Fruit fly (Drosophila melanogaster) whole organism, embryonic: Measurements from ENCODE around the gene CG18301.

ENCODE experiments used
- CG10543 ChIP-seq: fragments of 200-800 bp; sonication (Bioruptor generic); optimal IDR thresholded peaks from 3 replicates; lab custom pipeline; 2017; ENCODE audit warnings: missing biosample characterization, mild to moderate bottlenecking, missing genetic modification characterization, moderate library complexity
- CG11085 ChIP-seq: fragments of 200-800 bp; sonication (Bioruptor generic); IDR thresholded peaks from 2 replicates; pipeline ENCODE4 v1.3.6; 2022; ENCODE audit warnings: missing biosample characterization, missing genetic modification characterization
- CG11093 ChIP-seq: fragments of 200-800 bp; sonication (Bioruptor generic); IDR thresholded peaks from 3 replicates; pipeline ENCODE4 v1.3.6; 2022; ENCODE audit warnings: missing biosample characterization, missing genetic modification characterization
- CG12219 ChIP-seq: fragments of 200-800 bp; sonication (Bioruptor generic); optimal IDR thresholded peaks from 3 replicates; lab custom pipeline; 2018; ENCODE audit warnings: missing biosample characterization, mild to moderate bottlenecking, missing genetic modification characterization
- CG12299 ChIP-seq: fragments of 200-800 bp; sonication (Bioruptor generic); optimal IDR thresholded peaks from 2 replicates; lab custom pipeline; 2018; ENCODE audit warnings: missing biosample characterization, mild to moderate bottlenecking, missing genetic modification characterization
- CG13894 ChIP-seq: fragments of 200-800 bp; sonication (Bioruptor generic); optimal IDR thresholded peaks from 3 replicates; lab custom pipeline; 2018; ENCODE audit warnings: missing biosample characterization, mild to moderate bottlenecking, missing genetic modification characterization, moderate library complexity
- CG14441 ChIP-seq: fragments of 200-800 bp; sonication (Bioruptor generic); IDR thresholded peaks from 2 replicates; pipeline ENCODE4 v1.3.6; 2022; ENCODE audit warnings: missing biosample characterization, missing genetic modification characterization
- CG14860 ChIP-seq: fragments of 200-800 bp; sonication (Bioruptor generic); IDR thresholded peaks from 3 replicates; pipeline ENCODE4 v1.3.6; 2022; ENCODE audit warnings: missing biosample characterization, missing genetic modification characterization; ENCODE audit not compliant: partially characterized antibody
- CG1529 ChIP-seq: fragments of 200-800 bp; sonication (Bioruptor generic); optimal IDR thresholded peaks from 3 replicates; lab custom pipeline; 2018; ENCODE audit warnings: missing biosample characterization, missing genetic modification characterization
- CG15696 ChIP-seq: fragments of 200-800 bp; sonication (Bioruptor generic); optimal IDR thresholded peaks from 2 replicates; lab custom pipeline; 2019; ENCODE audit warnings: missing biosample characterization, mild to moderate bottlenecking, missing genetic modification characterization, moderate library complexity
- CG16813 ChIP-seq: fragments of 200-800 bp; sonication (Bioruptor generic); IDR thresholded peaks from 3 replicates; pipeline ENCODE4 v1.3.6; 2022; ENCODE audit warnings: missing biosample characterization, missing genetic modification characterization; ENCODE audit not compliant: partially characterized antibody
- CG17328 ChIP-seq: fragments of 200-800 bp; sonication (Bioruptor generic); IDR thresholded peaks from 2 replicates; pipeline ENCODE4 v1.3.6; 2022; ENCODE audit warnings: missing biosample characterization, missing genetic modification characterization
- CG17912 ChIP-seq: fragments of 200-800 bp; sonication (Bioruptor generic); optimal IDR thresholded peaks from 2 replicates; lab custom pipeline; 2018; ENCODE audit warnings: missing biosample characterization, mild to moderate bottlenecking, missing genetic modification characterization
- CG1832 ChIP-seq: fragments of 200-800 bp; sonication (Bioruptor generic); optimal IDR thresholded peaks from 2 replicates; lab custom pipeline; 2017; ENCODE audit warnings: missing biosample characterization, mild to moderate bottlenecking, missing genetic modification characterization, inconsistent platforms
- CG31224 ChIP-seq: fragments of 200-800 bp; sonication (Bioruptor generic); IDR thresholded peaks from 2 replicates; pipeline ENCODE4 v1.3.6; 2022; ENCODE audit warnings: missing biosample characterization, missing genetic modification characterization
- CG32532 ChIP-seq: fragments of 200-800 bp; sonication (Bioruptor generic); IDR thresholded peaks from 2 replicates; pipeline ENCODE4 v1.3.6; 2022; ENCODE audit warnings: missing biosample characterization, missing genetic modification characterization
- CG7271 ChIP-seq: fragments of 200-800 bp; sonication (Bioruptor generic); optimal IDR thresholded peaks from 2 replicates; lab custom pipeline; 2018; ENCODE audit warnings: missing biosample characterization, mild to moderate bottlenecking, missing genetic modification characterization, moderate library complexity
- CG9797 ChIP-seq: fragments of 200-800 bp; sonication (Bioruptor generic); optimal IDR thresholded peaks from 3 replicates; lab custom pipeline; 2018; ENCODE audit warnings: missing biosample characterization, mild to moderate bottlenecking, missing genetic modification characterization
- CG9817 ChIP-seq: fragments of 200-800 bp; sonication (Bioruptor generic); optimal IDR thresholded peaks from 2 replicates; lab custom pipeline; 2018; ENCODE audit warnings: missing biosample characterization, mild to moderate bottlenecking, missing genetic modification characterization, moderate library complexity
- CrebB ChIP-seq: fragments of 200-800 bp; sonication (Bioruptor generic); optimal IDR thresholded peaks from 3 replicates; lab custom pipeline; 2018; ENCODE audit warnings: missing biosample characterization, mild to moderate bottlenecking, missing genetic modification characterization
- Deaf1 ChIP-seq: fragments of 200-800 bp; optimal IDR thresholded peaks from 3 replicates; lab custom pipeline; 2019; ENCODE audit warnings: missing biosample characterization, mild to moderate bottlenecking, missing genetic modification characterization, moderate library complexity
- Dek ChIP-seq: fragments of 200-800 bp; sonication (Bioruptor generic); optimal IDR thresholded peaks from 3 replicates; lab custom pipeline; 2019; ENCODE audit warnings: missing biosample characterization, mild to moderate bottlenecking, missing genetic modification characterization, moderate library complexity
- Dfd ChIP-seq, 2 experiments: fragments of >200 bp; optimal IDR thresholded peaks; 2 replicates each; lab custom pipeline; 2017; ENCODE audit warnings: missing biosample characterization in 2 of 2, missing genetic modification characterization in 2 of 2
- Dip2 ChIP-seq: fragments of 200-800 bp; sonication (Bioruptor generic); IDR thresholded peaks from 2 replicates; pipeline ENCODE4 v1.3.6; 2022; ENCODE audit warnings: missing biosample characterization, missing genetic modification characterization
- E2f1 ChIP-seq: fragments of 200-800 bp; sonication (Bioruptor generic); IDR thresholded peaks from 2 replicates; pipeline ENCODE4 v1.3.6; 2022; ENCODE audit warnings: missing biosample characterization, missing genetic modification characterization
- Ets97D ChIP-seq: fragments of 200-800 bp; sonication (Bioruptor generic); optimal IDR thresholded peaks from 3 replicates; lab custom pipeline; 2016; ENCODE audit warnings: missing biosample characterization, missing genetic modification characterization
- Jarid2 ChIP-seq: fragments of 200-800 bp; sonication (Bioruptor generic); optimal IDR thresholded peaks from 3 replicates; lab custom pipeline; 2017; ENCODE audit warnings: mild to moderate bottlenecking, missing biosample characterization, missing genetic modification reagents, missing genetic modification characterization
- NFAT ChIP-seq: fragments of 200-800 bp; sonication (Bioruptor generic); IDR thresholded peaks from 2 replicates; pipeline ENCODE4 v1.3.6; 2022; ENCODE audit warnings: missing biosample characterization, missing genetic modification characterization
- Neu2 ChIP-seq: fragments of 200-800 bp; sonication (Bioruptor generic); optimal IDR thresholded peaks from 3 replicates; lab custom pipeline; 2016; ENCODE audit warnings: missing biosample characterization, missing genetic modification characterization, borderline replicate concordance
- PHDP ChIP-seq: fragments of 200-800 bp; sonication (Bioruptor generic); optimal IDR thresholded peaks from 3 replicates; lab custom pipeline; 2018; ENCODE audit warnings: missing biosample characterization, mild to moderate bottlenecking, missing genetic modification characterization, moderate library complexity
- Poxn ChIP-seq: fragments of 200-800 bp; sonication (Bioruptor generic); IDR thresholded peaks from 2 replicates; pipeline ENCODE4 v1.3.6; 2022; ENCODE audit warnings: missing biosample characterization, missing genetic modification characterization
- Ptx1 ChIP-seq: fragments of 200-800 bp; sonication (Bioruptor generic); IDR thresholded peaks from 2 replicates; pipeline ENCODE4 v1.3.6; 2022; ENCODE audit warnings: missing biosample characterization, missing genetic modification characterization
- Rfx ChIP-seq: fragments of 200-800 bp; sonication (Bioruptor generic); IDR thresholded peaks from 2 replicates; pipeline ENCODE4 v1.3.6; 2022; ENCODE audit warnings: missing biosample characterization, missing genetic modification characterization
- Xrp1 ChIP-seq: fragments of 200-800 bp; sonication (Bioruptor generic); IDR thresholded peaks from 2 replicates; pipeline ENCODE4 v1.3.6; 2022; ENCODE audit warnings: missing biosample characterization, missing genetic modification characterization
- al ChIP-seq: fragments of 200-800 bp; sonication (Bioruptor generic); IDR thresholded peaks from 2 replicates; pipeline ENCODE4 v1.3.6; 2022; ENCODE audit warnings: missing biosample characterization, missing genetic modification characterization
- ap ChIP-seq: fragments of 200-800 bp; sonication (Bioruptor generic); IDR thresholded peaks from 2 replicates; pipeline ENCODE4 v1.3.6; 2022; ENCODE audit warnings: missing biosample characterization, missing genetic modification characterization
- bowl ChIP-seq: fragments of 200-800 bp; sonication (Bioruptor generic); IDR thresholded peaks from 2 replicates; pipeline ENCODE4 v1.3.6; 2022; ENCODE audit warnings: missing biosample characterization, missing genetic modification characterization
- cad ChIP-seq: fragments of >200 bp; optimal IDR thresholded peaks from 2 replicates; lab custom pipeline; 2017; ENCODE audit warnings: missing biosample characterization, missing genetic modification characterization
- dimm ChIP-seq: fragments of 200-800 bp; sonication (Bioruptor generic); IDR thresholded peaks from 2 replicates; pipeline ENCODE4 v1.3.6; 2022; ENCODE audit warnings: missing biosample characterization, missing genetic modification characterization
- dmrt99B ChIP-seq: fragments of 200-800 bp; sonication (Bioruptor generic); optimal IDR thresholded peaks from 2 replicates; lab custom pipeline; 2018; ENCODE audit warnings: missing biosample characterization, mild to moderate bottlenecking, missing genetic modification characterization, moderate library complexity
- h ChIP-seq: fragments of >200 bp; optimal IDR thresholded peaks from 2 replicates; lab custom pipeline; 2017
- inv ChIP-seq: fragments of 200-800 bp; sonication (Bioruptor generic); IDR thresholded peaks from 2 replicates; pipeline ENCODE4 v1.3.6; 2022; ENCODE audit warnings: missing biosample characterization, missing genetic modification characterization; ENCODE audit not compliant: partially characterized antibody
- oc ChIP-seq: fragments of 200-800 bp; sonication (Bioruptor generic); optimal IDR thresholded peaks from 2 replicates; lab custom pipeline; 2018; ENCODE audit warnings: missing biosample characterization, mild to moderate bottlenecking, missing genetic modification characterization, moderate library complexity
- p53 ChIP-seq: fragments of 200-800 bp; sonication (Bioruptor generic); optimal IDR thresholded peaks from 2 replicates; lab custom pipeline; 2016; ENCODE audit warnings: missing biosample characterization, missing genetic modification characterization
- schlank ChIP-seq: fragments of 200-800 bp; sonication (Bioruptor generic); optimal IDR thresholded peaks from 2 replicates; lab custom pipeline; 2018; ENCODE audit warnings: missing biosample characterization, mild to moderate bottlenecking, missing genetic modification characterization
- sd ChIP-seq: fragments of 200-800 bp; sonication (Bioruptor generic); optimal IDR thresholded peaks from 3 replicates; lab custom pipeline; 2018; ENCODE audit warnings: missing biosample characterization, mild to moderate bottlenecking, missing genetic modification characterization, moderate library complexity
- ssp ChIP-seq: fragments of 200-800 bp; sonication (Bioruptor generic); IDR thresholded peaks from 2 replicates; pipeline ENCODE4 v1.3.6; 2022; ENCODE audit warnings: missing biosample characterization, missing genetic modification characterization
- wdn ChIP-seq: fragments of 200-800 bp; sonication (Bioruptor generic); IDR thresholded peaks from 2 replicates; pipeline ENCODE4 v1.3.6; 2022; ENCODE audit warnings: missing biosample characterization, missing genetic modification characterization
- wek ChIP-seq: fragments of 200-800 bp; sonication (Bioruptor generic); optimal IDR thresholded peaks from 3 replicates; lab custom pipeline; 2018; ENCODE audit warnings: missing biosample characterization, mild to moderate bottlenecking, missing genetic modification characterization, moderate library complexity
- yki ChIP-seq: fragments of >200 bp; optimal IDR thresholded peaks from 3 replicates; lab custom pipeline; 2018

Gene CG18301

dm6 chr2L:10526953-10527584 is 4.6 kb upstream of the CG18301 start, which contains the start of gene Lip4 (continued):
- TF ChIP-seq CG13894 (tag; lab: Kevin White, UChicago) (no peak), CG11093 (GFP tag; lab: Robert Waterston, UW) (0 out of 3 replicates have a peak, but pooled peaks have one; percentile 50), Dfd (GFP tag; optimal IDR thresholded peaks at IDR 0.05; lab: Kevin White, UChicago) (no peak), al (no peak), Jarid2 (GFP tag; lab: Kevin White, UChicago) (peak; percentile 47), sd (tag; lab: Kevin White, UChicago) (peak; percentile 45), oc (tag; lab: Kevin White, UChicago) (peak; percentile 57), bowl (GFP tag; lab: Robert Waterston, UW) (0 out of 2 replicates have a peak, but pooled peaks have one; percentile 7), CG17328 (GFP tag; lab: Robert Waterston, UW) (peak; percentile 79), CG9797 (no peak), ssp (GFP tag; lab: Robert Waterston, UW) (peak; percentile 57; the same call in 1 of the 2 replicates), E2f1 (GFP tag; lab: Robert Waterston, UW) (peak; percentile 73), inv (no peak), Poxn (GFP tag; lab: Robert Waterston, UW) (0 out of 2 replicates have a peak, but pooled peaks have one; percentile 14), h (lab: Kevin White, UChicago) (no peak), Ets97D (GFP tag; lab: Kevin White, UChicago) (no peak), CG32532 (GFP tag; lab: Robert Waterston, UW) (peak; percentile 81), CG9817 (tag; lab: Kevin White, UChicago) (peak; percentile 61), CG11085 (peak; percentile 73), PHDP (tag; lab: Kevin White, UChicago) (peak; percentile 82), Rfx (GFP tag; lab: Robert Waterston, UW) (peak; percentile 79), CG14441 (GFP tag; lab: Robert Waterston, UW) (peak; percentile 82), CG12219 (peak; percentile 62), Deaf1 (tag; lab: Kevin White, UChicago) (peak; percentile 53), wek (GFP tag; lab: Kevin White, UChicago) (peak; percentile 14), CG1529 (GFP tag; lab: Kevin White, UChicago) (peak; percentile 52), CG15696 (tag; lab: Kevin White, UChicago) (peak; percentile 66), ap (GFP tag; lab: Robert Waterston, UW) (peak; percentile 79), p53 (GFP tag; lab: Kevin White, UChicago) (no peak), CG31224 (GFP tag; lab: Robert Waterston, UW) (peak; percentile 46), CG7271 (tag; lab: Kevin White, UChicago) (peak; percentile 74), CG14860 (GFP tag; lab: Robert Waterston, UW) (no peak), Xrp1 (GFP tag; lab: Robert Waterston, UW) (peak; percentile 84), Dek (peak; percentile 61), CG10543 (GFP tag; lab: Kevin White, UChicago) (no peak), CG1832 (GFP tag; lab: Kevin White, UChicago) (no peak), CG17912 (GFP tag; lab: Kevin White, UChicago) (no peak), Dip2 (no peak), dmrt99B (tag; lab: Kevin White, UChicago) (peak; percentile 84), dimm (GFP tag; lab: Robert Waterston, UW) (0 out of 2 replicates have a peak, but pooled peaks have one; percentile 38), Neu2 (GFP tag; lab: Kevin White, UChicago) (no peak), yki (lab: Kevin White, UChicago) (no peak), CrebB (tag; lab: Kevin White, UChicago) (peak; percentile 54), NFAT (GFP tag; lab: Robert Waterston, UW) (peak; percentile 44; the same call in 1 of the 2 replicates), CG16813 (GFP tag; lab: Robert Waterston, UW) (no peak), wdn (GFP tag; lab: Robert Waterston, UW) (peak; percentile 66), schlank (tag; lab: Kevin White, UChicago) (peak; percentile 14), Ptx1 (peak; percentile 84), cad (GFP tag; lab: Kevin White, UChicago) (no peak), CG12299 (tag; lab: Kevin White, UChicago) (peak; percentile 55)
